Fruit fly (Drosophila melanogaster) whole organism, prepupa: Measurements from ENCODE around the gene Mccc1.

Experiments
- CG32006 ChIP-seq: fragments of 200-800 bp; sonication (Bioruptor generic); optimal IDR thresholded peaks from 3 replicates; lab custom pipeline; 2017; ENCODE audit warnings: missing biosample characterization, mild to moderate bottlenecking, missing genetic modification characterization
- CG3919 ChIP-seq: fragments of 200-800 bp; sonication (Bioruptor generic); optimal IDR thresholded peaks from 3 replicates; lab custom pipeline; 2016; ENCODE audit warnings: missing biosample characterization, missing genetic modification characterization
- CG8632 ChIP-seq: fragments of 200-800 bp; sonication (Bioruptor generic); optimal IDR thresholded peaks from 3 replicates; lab custom pipeline; 2016; ENCODE audit warnings: missing biosample characterization, missing genetic modification characterization

- TF ChIP-seq CG32006, result peak; percentile 81
- TF ChIP-seq CG8632 (GFP tag; lab: Kevin White, UChicago), result peak; percentile 71
- peak; percentile 79 for TF ChIP-seq CG3919 (GFP tag; lab: Kevin White, UChicago)
Measured at dm6 chr3R:31762672-31763071, 31.0 kb downstream of the Mccc1 start.
